Worm (Caenorhabditis elegans): ENCODE results near the gene F09C8.2.

F09C8.2 gene

ce11 chrX:16147728-16148197 is 941 bp upstream of the F09C8.2 start:
- TF ChIP-seq unc-62 (GFP tag; optimal IDR thresholded peaks at IDR 0.05) = no peak

DNA sequence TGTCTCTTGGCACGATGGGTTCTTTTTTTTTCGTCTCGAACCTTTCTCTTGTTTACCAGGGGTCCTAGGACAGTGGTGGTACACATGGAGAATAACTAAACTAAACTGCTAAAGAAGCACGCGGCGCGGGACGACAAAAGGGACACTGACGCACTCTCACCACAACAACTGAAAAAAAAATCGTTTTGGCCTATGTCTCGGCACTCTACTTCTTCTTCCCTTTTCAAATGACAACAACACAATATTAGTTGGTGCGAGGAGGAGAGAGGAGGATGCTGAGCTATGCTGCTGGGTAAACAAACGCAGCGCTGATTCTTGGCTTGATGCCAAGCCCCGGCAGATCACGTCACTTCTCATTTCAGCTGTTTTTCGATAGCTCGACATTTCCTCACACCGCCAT is 1.6 kb downstream of the F09C8.2 start:
- TF ChIP-seq unc-62 (GFP tag; optimal IDR thresholded peaks at IDR 0.05) = no peak

DNA sequence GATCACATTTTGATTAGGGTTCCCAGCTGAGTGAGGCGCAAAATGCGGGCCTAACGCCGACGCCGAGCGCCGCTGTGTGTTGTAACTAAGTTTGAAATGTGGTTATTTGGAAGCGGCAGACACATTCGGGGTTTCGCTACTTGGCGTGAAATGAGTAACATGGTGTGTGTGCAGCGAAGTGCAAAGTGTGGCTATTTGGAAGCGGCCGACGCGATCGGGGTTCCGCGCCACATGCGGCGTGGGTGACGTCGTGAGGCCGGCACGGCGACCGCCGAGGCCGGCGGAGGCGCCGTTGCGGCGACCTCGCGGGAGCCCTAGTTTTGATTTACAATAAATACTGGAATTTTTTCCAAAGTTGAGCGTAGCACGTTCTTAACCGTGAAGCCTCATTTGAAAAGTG is 2.2 kb downstream of the F09C8.2 start:
- TF ChIP-seq unc-62 (GFP tag; optimal IDR thresholded peaks at IDR 0.05) = no peak

DNA sequence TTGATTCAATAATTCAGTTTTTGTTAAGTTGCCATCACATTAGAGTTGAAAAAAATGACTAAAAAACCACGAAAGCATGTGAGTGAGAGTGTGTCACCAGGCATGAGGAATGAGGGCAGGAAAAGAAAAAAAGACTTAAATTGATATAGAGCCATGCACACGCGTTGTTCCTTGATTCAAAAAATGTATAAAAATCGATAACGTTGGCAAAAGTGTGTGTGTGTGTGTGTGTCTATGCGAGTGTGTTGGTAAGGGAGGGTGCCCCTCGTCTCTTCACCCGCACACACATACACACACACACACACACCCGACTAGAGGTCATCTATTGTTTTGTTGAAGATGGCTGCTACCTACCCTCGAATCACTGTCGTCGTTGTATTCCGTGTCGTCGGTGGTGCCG is 3.0 kb downstream of the F09C8.2 start:
- no peak for TF ChIP-seq unc-62 (GFP tag; optimal IDR thresholded peaks at IDR 0.05)

ce11 chrX:16140822-16141221 is 6.0 kb downstream of the F09C8.2 start:
- TF ChIP-seq unc-62 (GFP tag; optimal IDR thresholded peaks at IDR 0.05) = no peak

ce11 chrX:16133815-16134214 is 13.0 kb downstream of the F09C8.2 start:
- TF ChIP-seq unc-62 (GFP tag; optimal IDR thresholded peaks at IDR 0.05) = no peak

DNA sequence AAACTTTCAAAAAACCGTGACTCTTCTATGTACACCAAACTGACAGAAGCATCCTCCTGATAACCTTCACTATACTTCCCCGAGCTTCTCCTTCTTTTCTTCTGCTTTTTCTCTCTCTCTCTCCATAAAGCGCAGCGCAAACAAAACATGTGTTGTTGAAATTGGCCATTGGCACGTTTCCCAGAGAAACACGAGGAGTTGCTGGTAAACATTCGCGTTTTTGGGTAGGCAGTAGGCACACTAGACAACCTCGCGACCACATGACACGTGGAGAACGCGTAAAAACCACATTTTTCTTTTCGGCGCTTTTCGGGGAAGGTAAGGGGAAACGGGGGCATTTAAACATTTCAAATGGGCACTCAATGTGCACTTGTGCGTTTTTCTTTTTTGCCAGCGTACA is 15.8 kb downstream of the F09C8.2 start:
- TF ChIP-seq unc-62 (GFP tag; optimal IDR thresholded peaks at IDR 0.05) = no peak

ce11 chrX:16130213-16130612 is 16.6 kb downstream of the F09C8.2 start:
- no peak for TF ChIP-seq unc-62 (GFP tag; optimal IDR thresholded peaks at IDR 0.05)

ce11 chrX:16128794-16129193 is 18.0 kb downstream of the F09C8.2 start, which contains the start of gene ZK1073.1:
Gene ZK1073.1 (minus strand): TSS chrX:16128865.
- no peak for TF ChIP-seq unc-62 (GFP tag; optimal IDR thresholded peaks at IDR 0.05)

ce11 chrX:16124794-16125193 is 22.0 kb downstream of the F09C8.2 start:
- no peak for TF ChIP-seq unc-62 (GFP tag; optimal IDR thresholded peaks at IDR 0.05)

DNA sequence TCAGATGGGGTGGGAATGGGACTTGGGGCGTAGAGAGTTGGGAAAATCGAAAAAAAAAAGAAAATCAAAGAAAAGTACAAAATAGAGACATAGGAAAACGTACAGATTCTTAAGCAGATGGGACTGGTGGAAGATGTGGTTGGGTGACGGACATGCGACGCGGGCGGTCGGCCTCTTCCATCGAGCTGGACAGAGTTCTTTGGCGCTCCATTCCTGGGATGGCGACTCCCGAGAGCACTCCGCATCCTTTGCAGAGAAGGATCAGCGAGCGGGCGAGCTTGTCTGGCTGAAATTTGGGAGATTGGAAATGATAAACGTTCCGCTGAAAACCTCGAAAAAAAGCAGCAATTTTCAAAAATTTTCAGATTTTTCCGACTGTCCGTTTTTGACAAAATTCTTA is 22.5 kb downstream of the F09C8.2 start:
- TF ChIP-seq unc-62 (GFP tag; optimal IDR thresholded peaks at IDR 0.05) = no peak

DNA sequence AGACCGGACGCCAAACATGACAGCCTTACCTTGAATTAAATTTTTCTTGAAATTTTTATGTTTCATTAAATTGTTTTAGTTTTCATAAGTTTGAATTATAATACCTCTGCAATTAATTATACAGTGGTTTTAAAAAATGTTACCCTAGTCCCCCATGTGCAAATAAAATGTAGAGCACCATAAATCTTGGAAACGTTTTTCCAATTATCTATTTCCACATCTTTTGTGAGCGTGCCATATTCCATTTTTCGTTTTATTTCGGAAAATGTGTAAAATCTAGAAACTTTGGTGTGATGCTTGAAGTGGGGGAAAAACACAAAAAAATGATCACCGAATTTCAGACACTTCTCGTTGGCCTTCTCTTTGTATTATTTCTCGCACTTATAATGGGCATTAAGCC is 24.2 kb downstream of the F09C8.2 start:
- TF ChIP-seq unc-62 (GFP tag; optimal IDR thresholded peaks at IDR 0.05) = no peak

- no peak for TF ChIP-seq unc-62 (GFP tag; optimal IDR thresholded peaks at IDR 0.05)
These were observed 29.2 kb downstream of the F09C8.2 start for ce11 chrX:16117618-16118017.

- TF ChIP-seq unc-62 (GFP tag; optimal IDR thresholded peaks at IDR 0.05) = no peak
These were observed 29.6 kb downstream of the F09C8.2 start for ce11 chrX:16117176-16117575.

DNA sequence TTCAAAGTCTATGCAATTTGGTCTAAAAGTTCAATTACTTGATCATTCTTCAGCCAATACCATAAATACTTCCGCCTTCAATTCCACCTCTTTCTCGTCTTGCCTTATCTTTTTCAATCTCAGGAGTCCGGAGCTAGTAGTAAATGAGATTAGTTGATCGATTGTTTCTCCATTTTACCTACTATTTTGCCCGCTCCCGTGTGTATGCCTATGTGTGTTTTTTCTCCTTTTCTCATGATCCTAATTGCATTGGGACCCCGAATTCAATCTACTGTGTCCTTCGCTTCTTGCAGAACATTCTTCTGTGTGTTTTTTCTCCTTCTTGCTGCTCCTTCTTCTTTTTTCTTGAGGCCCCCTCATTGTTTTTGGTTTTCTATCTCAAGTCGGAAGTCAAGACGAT is 30.5 kb downstream of the F09C8.2 start:
- TF ChIP-seq unc-62 (GFP tag; optimal IDR thresholded peaks at IDR 0.05) = no peak

- TF ChIP-seq unc-62 (GFP tag; optimal IDR thresholded peaks at IDR 0.05) = no peak
These were observed 32.8 kb downstream of the F09C8.2 start for ce11 chrX:16113996-16114395.

DNA sequence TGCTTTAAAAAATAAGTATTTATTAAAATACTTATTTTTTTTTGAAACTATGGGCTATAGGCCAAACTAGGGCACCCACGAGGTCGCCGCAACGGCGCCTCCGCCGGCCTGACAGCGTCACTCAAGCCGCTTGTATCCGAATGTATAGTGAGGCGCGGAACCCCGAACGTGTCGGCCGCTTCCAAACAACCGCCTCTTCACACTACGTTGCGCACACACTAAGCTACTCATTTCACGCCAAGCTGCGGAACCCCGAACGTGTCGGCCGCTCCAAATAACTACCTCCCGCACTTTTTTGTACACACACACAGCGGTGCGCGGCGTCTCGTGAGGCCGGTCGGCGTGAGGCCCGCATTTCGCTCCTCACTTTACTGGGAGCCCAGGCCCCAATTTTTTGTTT is 33.9 kb downstream of the F09C8.2 start:
- TF ChIP-seq unc-62 (GFP tag; optimal IDR thresholded peaks at IDR 0.05) = no peak

DNA sequence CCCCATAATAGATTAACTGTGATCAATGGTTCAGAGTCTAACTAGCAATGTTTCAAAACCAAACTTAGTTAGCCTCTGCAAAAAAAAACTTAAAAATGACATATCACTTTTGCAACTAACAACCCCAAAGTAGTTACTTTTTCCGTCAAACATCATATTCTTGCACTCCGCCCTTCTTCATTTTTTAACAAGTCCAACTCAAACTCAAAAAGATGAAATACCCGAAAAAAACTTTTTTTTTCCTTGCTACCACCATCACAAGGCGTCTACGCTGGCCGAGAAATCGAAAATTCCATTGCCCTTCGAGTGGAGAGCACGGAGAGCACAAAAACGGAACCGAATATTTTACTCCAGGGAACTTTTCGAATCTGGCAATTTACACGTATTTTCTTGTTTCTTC is 41.0 kb downstream of the F09C8.2 start:
- TF ChIP-seq unc-62 (GFP tag; optimal IDR thresholded peaks at IDR 0.05) = no peak

DNA sequence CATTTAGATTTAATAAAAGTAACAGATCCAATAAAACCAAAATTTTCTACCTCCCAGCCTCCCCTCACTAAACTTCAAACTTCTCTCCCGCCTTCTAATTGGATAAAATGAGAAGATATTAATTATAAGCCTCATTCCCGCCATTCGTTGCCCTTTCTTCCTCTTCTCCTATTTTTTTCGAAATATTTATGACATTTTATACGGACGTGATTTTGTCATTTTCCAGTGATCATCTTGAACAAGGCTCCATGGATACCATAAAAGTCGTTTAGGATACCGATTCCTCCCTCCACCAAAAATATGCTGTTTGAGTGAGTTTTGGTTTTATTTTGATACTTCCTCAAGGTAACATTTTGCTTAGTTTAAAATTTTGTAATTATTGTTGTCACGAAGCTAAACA is 43.4 kb downstream of the F09C8.2 start, which contains the start of gene ZK1073.2:
Gene ZK1073.2 (plus strand): TSS at position 301 of the 400 bp plus-strand sequence.
- TF ChIP-seq unc-62 (GFP tag; optimal IDR thresholded peaks at IDR 0.05) = no peak

All from whole organism, dauer.